Worm (Caenorhabditis elegans) whole organism, dauer: ENCODE data around the gene ZK856.14.

Experiments
- unc-62 ChIP-seq: sonication (generic microtip); optimal IDR thresholded peaks from 2 replicates; lab custom pipeline; 2017; ENCODE audit warnings: missing biosample characterization, missing genetic modification reagents, missing genetic modification characterization

The ZK856.14 gene

DNA sequence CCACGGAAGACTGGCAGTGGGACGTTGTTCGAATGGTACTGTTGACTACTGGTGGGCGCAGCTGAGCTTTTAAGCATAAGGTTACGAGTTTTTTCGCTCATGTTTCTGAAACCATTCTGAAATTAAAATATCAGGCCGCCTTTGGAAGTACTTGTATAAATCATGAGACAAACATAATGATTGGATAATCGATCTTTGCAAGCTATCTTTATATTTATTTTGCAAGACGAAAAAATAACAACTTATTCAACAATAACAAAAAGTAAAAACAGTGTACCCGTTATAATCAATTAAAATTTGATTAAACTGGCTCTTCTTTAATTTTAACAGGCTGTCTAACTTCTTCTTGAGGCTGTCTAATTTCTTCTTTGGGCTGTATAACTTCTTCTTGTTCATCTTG lies 11.3 kb upstream of the ZK856.14 start, which contains the start of gene ZK856.16:
Gene ZK856.16 (minus strand): TSS at position 101 of the 400 bp plus-strand sequence.
- TF ChIP-seq unc-62 = no peak

DNA sequence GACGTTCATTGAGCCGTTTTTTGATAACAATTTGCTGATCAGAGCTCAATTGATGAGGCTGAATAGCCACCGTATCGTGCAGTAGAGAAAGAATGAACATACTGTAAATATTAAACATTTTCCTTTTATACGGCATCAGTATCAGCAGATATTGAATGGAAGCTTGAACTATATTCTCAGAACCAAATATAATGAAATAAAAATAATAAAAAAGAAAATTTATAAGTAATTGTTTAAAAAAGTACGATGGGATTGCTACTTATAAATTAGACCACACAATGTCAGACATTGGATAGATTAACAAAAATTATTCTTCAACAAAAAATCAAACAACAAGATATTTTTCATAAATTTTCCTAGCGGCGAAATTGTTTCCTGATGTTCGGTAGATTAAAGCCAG lies 10.3 kb upstream of the ZK856.14 start, which contains the start of gene rpc-25:
Gene rpc-25 (minus strand): TSS at position 101 of the 400 bp plus-strand sequence.
- TF ChIP-seq unc-62 = no peak

DNA sequence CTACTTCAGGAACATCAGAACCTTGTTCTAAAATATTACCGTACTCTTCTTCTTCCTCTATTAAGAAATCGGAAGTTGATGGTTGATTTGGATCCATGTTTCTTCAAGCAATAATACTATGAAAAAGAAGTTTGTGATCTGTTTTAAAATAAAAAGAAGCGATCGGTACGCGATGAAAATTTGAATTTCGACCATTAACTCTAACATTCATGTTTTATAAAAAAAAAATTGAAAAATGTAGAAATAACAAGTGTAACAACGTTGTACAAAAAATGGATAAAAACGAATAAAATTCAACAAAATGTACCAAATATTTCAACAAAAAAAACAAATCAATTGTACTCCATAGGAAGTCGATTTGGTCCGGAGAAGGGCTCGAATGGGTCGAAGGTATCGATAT lies 6.6 kb upstream of the ZK856.14 start, which contains the start of gene tftc-3:
Gene tftc-3 (minus strand): TSS at position 101 of the 400 bp plus-strand sequence.
- TF ChIP-seq unc-62 = no peak

DNA sequence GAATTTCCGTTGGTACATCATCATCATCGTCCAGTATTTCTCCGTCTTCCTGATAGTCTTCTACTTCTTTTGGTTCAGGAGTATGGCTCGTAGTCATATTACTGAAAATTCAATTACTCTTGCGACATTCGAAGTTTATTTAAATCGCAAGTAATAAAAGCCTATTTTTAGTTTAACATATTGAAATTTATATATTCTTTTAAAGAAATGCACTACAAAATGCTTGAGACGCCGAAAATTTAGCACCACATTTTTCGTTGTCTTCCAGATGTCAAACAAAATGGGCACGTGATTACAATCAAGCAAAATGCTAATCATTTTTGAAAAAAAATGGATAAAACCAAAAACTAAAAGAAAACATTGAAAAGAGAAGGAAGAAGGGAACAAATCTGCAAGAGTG lies 4.8 kb upstream of the ZK856.14 start, which contains the start of gene zhit-3:
Gene zhit-3 (minus strand): TSS at position 101 of the 400 bp plus-strand sequence.
- TF ChIP-seq unc-62 = no peak

DNA sequence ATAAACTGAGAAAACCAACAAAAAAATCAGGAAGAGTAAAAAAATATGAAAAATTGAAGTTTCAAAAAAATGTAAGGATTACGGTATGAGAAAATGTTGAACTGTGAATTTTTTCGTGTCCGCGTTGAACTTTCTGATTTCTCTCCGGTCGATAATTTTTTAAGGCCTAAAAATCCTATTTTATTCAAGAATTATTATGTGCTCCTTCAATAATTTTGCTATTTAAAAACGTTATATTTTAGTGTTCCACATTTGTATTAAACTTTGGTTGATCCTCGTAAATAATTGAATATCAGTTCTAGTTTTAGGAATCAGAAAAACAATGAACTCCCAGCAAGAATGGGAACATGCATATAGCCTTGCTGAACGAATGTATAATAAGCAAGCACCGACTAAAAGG lies 4.2 kb upstream of the ZK856.14 start, which contains the start of gene hpo-40:
Gene hpo-40 (plus strand): TSS at position 301 of the 400 bp plus-strand sequence.
- no peak for TF ChIP-seq unc-62

DNA sequence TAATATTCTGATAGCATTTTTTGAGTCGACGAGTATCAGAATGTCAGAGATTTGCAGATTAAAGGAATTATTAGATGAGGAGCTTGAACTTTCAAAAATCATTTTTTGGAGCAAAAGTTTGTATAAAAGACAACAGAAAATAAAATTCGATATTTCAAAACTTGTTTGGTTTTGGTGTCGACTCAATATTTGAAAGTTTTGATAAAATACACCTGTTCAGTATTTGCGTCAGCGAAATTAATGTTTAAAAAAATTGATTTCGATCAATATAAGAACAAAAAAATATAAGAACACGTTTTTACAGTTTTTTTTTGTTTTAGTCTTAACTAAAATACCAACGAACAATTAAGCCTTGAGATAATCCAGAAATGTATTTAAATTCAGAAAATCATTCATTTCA lies 3.8 kb downstream of the ZK856.14 start, which contains the start of gene C12D8.13:
Gene C12D8.13 (minus strand): TSS at position 101 of the 400 bp plus-strand sequence.
- no peak for TF ChIP-seq unc-62

DNA sequence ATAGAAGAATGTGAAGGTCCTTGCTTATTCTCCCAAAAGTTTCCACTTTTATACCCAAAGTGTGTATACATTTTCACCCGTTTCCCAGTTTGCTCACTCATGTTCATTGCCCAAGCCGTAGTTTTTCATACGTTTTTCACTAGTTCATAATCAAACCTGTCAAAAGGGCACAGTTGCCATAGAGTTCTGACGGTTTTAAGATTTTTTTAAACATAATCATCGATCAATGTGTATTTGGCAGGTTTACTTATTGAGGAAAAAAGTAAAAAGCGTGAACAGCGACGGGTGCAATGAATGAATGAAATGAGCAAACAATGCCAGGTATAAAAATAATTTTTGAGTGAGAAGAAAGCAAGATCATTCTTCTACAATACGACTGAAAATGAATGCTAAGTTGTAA lies 4.5 kb downstream of the ZK856.14 start, which contains the start of the genes fipr-5 and fipr-9:
Gene fipr-5 (minus strand): TSS at position 101 of the 400 bp plus-strand sequence.
Gene fipr-9 (plus strand): TSS at position 346 of the 400 bp plus-strand sequence.
- no peak for TF ChIP-seq unc-62

DNA sequence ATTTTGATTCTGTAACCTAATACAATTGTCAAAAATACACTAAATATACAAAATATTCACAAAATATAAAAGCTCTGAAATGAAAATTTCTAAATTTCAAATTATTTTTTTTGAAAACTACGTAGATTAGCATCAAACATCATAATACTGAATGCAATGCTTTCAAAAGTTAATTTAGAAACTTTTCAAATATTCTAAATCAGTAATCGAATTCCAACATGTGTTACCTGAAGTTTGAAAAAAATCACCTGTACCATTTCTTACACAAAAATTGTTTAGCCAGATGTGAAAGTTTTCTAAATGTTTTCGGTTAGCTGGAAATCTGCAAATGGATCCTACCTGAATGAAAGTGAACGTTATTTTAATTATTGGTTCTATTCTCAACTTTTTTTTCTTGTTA lies 5.2 kb downstream of the ZK856.14 start, which contains the start of gene C12D8.20:
Gene C12D8.20 (plus strand): TSS at position 301 of the 400 bp plus-strand sequence.
- TF ChIP-seq unc-62 = no peak

DNA sequence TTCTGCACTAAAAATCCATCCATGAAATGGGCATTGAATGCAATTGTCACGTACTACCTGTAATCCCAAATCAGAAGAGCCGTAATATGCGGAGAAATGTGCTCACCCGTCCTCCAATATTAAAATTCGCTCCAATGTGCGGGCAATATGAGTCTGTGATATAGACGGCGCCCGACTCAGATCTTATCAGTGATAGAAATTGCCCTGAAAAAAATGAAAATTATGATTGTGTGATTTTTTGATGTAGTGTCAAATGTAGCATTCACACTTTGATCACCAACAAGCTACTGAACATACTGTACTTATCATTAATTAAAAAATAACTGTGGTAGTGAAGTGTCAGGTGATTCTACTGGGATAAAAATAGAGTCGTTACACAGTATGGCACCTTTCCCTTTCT lies 7.8 kb downstream of the ZK856.14 start:
- TF ChIP-seq unc-62 = no peak

DNA sequence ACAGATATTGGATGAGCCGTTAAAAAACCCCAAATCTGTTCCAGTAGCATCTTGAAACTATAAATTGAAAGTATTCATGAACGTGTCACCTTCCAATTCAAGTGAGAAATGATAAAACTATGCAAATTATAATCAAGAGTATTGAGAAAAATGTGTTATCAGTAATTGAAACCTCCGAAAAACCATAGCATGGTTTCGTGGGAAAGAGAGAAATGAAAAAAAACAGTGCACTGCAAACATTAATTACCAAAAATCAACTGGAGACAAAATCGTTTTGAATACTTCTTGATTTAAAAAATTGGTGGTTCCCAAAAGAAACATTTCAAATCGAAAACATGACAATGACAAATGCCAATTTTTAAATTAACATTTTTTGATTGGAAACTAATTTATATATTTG lies 8.8 kb downstream of the ZK856.14 start, which contains the start of gene daf-36:
Gene daf-36 (minus strand): TSS at position 101 of the 400 bp plus-strand sequence.
- TF ChIP-seq unc-62 = no peak

DNA sequence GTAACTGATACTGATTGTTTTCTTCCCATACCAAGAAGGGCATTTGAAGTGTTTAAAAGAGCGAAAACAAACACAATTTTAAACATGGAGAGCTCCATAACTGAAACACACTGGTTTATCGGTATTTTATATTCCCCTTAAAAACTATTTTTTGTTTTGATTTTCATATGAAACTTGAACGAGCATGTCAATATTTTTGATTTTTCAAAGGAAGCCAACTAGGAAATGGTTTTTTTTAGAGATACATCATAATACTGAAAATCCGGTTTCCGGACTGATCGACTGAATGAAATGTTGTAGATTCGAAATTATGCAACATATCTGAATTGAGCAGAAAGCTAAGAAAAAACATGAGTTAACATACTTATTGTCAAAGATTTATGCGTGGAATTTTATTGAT lies 10.5 kb downstream of the ZK856.14 start, which contains the start of gene ttr-19:
Gene ttr-19 (minus strand): TSS at position 101 of the 400 bp plus-strand sequence.
- no peak for TF ChIP-seq unc-62

DNA sequence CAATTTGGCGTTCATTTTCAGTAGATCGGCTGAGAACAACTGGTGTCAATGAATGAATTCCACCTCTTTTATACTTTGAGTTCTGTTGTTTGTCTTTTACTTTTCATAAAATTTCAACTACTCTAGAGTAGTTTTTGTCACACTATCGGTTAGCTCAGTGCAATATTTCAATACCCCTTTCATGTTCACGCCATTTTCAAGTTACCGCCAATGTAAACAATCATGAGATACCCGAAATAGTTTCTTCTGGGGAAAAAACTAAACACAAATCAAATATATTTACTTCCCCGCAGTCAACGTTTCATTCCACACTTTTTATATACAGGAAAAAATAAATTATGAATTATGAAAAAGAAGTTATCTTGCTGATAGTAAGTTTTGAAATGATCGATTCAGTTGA lies 11.5 kb downstream of the ZK856.14 start, which contains the start of gene fipr-4:
Gene fipr-4 (minus strand): TSS at position 101 of the 400 bp plus-strand sequence.
- no peak for TF ChIP-seq unc-62

DNA sequence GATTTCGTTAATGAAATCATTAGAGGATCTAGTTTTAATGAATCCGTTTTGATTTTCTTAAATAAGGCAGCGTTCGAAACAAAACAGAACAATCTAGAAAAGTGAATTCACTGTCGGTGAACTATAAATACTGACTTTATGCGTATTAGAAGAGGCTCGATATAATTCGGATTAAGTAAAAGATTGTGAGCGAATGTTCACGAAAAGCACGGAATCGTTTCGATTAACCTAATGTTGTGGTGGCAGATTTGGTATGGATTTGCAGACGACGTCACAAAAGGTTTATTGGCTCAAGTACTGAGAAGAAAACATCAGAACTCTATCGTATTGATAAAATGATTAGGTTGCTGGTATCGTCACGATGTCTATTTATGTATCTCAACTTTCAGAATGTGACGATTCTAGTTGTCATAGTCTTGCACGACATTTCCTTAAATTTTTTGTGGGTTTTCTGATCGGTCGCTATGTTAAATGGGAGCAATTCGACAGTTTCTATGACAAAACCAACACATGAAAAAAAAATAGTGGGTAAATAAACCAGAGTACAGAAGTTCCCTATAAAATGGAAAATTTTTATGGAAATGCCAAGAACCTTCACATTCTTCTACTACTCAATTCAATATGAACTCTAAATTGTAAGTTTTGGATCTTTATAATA lies 12.5 kb downstream of the ZK856.14 start, which contains the start of the genes pyt-1 and fipr-7:
Gene pyt-1 (minus strand): TSS at position 101 of the 658 bp plus-strand sequence.
Gene fipr-7 (plus strand): TSS at position 608 of the 658 bp plus-strand sequence.
- TF ChIP-seq unc-62 = no peak

DNA sequence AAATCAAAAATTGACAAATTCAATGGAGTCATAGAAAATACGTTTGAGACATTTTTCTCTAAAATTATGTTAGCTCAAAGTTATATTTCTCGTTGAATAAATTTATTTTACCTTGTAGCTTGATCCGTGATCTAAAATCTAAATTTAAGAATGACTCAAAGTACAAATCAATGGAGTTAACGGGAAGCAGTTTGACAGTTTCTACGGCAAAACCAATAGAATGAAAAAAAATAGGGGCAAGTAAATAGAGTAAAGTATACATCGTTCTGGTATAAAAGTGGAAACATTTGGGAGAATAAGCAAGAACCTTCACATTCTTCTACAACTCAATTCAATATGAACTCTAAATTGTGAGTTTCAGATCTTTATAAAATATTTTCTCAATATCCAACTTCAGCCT lies 14.1 kb downstream of the ZK856.14 start, which contains the start of gene fipr-6:
Gene fipr-6 (plus strand): TSS at position 301 of the 400 bp plus-strand sequence.
- no peak for TF ChIP-seq unc-62

DNA sequence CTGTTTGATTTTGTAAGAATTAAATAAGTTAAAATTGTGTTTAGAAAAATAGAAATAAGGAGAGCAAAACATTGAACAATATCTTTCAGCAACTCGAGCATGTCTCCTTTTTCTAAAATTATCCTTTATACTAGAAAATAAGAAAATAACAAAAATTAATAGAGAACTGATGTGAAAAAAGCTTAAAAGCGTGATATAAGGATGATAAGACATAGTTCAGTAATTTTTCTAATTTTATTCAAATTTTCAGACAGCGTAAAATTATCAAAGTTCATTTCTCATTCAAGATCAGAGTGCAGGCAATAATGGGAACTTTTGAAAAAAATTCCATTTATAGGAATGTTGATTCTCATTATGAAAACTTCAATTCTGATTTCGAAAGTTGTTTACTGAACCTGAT lies 16.5 kb downstream of the ZK856.14 start, which contains the start of gene str-182:
Gene str-182 (minus strand): TSS at position 101 of the 400 bp plus-strand sequence.
- TF ChIP-seq unc-62 = no peak

DNA sequence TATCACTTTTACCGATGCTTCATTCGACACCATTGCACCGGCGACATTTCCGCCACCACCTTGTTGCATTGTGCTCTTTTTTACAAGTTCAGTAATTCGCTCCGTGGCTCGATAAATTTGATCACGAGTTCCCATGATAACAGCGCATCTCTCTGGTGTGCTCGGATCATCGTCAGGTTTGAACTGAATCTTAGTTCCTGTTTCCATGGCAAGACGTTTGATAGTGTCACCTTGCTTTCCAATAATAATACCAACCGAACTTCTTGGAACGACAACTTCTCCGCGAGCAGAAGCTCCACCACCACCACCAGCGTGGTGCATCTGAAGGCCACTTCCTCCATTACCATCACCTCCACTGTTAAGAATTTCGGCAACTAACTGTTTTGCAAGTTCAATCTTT lies 20.3 kb downstream of the ZK856.14 start:
- TF ChIP-seq unc-62 = no peak

DNA sequence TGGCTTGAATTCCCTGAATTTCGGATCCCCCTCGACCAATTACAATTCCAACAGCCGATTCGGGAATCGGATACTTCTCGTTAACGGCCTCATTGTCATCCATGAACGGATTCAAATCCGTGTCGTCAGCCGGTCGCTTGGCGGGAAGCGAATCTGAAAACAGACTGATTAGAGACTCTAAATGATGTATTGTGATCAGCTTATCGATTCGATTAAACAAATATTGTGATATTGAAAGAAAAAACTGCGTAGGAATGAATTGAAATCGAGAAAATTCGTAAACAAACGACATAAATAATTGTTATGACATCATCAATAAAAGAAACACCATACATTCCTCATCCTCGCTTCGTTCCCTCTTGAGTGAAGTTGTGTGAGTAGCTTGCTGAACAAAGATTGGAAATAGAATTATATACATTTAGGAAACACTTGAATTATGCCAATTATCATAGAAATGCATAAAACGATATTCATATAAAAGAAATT lies 21.2 kb downstream of the ZK856.14 start:
- TF ChIP-seq unc-62 = no peak
